Worm (Caenorhabditis elegans): ENCODE data around the gene obr-2.
A peak's percentile ranks its signal among the peaks of the same experiment; 100 is the strongest.

Gene obr-2

ce11 chrV:15056346-15056839 lies 42.3 kb upstream of the obr-2 start:
- TF ChIP-seq lin-26 (GFP tag; IDR thresholded peaks at IDR 0.05) (peak; percentile 76), madf-6 (GFP tag; IDR thresholded peaks at IDR 0.05) (peak; percentile 59), lin-54 (GFP tag; optimal IDR thresholded peaks at IDR 0.05) (peak; percentile 12), B0336.3 (GFP tag; IDR thresholded peaks at IDR 0.05) (peak; percentile 61), nhr-90 (tag; optimal IDR thresholded peaks at IDR 0.05) (no peak), chd-7 (tag; optimal IDR thresholded peaks at IDR 0.05) (peak; percentile 25), hsf-1 (GFP tag; IDR thresholded peaks at IDR 0.05) (0 out of 2 replicates have a peak, but pooled peaks have one; percentile 53), ceh-27 (GFP tag; optimal IDR thresholded peaks at IDR 0.05) (no peak)

ce11 chrV:15055873-15056272 lies 41.8 kb upstream of the obr-2 start, which contains the start of gene C25D7.16:
TSS of gene C25D7.16 (plus strand) at chrV:15056173.
- TF ChIP-seq C17E4.6 (GFP tag; IDR thresholded peaks at IDR 0.05), result no peak
- peak; percentile 7; the same call in 1 of the 2 replicates for TF ChIP-seq madf-6 (GFP tag; IDR thresholded peaks at IDR 0.05)

ce11 chrV:15054733-15055132 lies 40.7 kb upstream of the obr-2 start:
- TF ChIP-seq Y56A3A.18 (GFP tag; IDR thresholded peaks at IDR 0.05) (no peak), mcd-1 (GFP tag; IDR thresholded peaks at IDR 0.05) (no peak), attf-5 (GFP tag; optimal IDR thresholded peaks at IDR 0.05) (no peak), lag-1 (GFP tag; IDR thresholded peaks at IDR 0.05) (no peak), let-607 (tag; optimal IDR thresholded peaks at IDR 0.05) (no peak), bed-2 (GFP tag; IDR thresholded peaks at IDR 0.05) (no peak), Y53F4B.3 (GFP tag; IDR thresholded peaks at IDR 0.05) (no peak), madf-8 (GFP tag; conservative IDR thresholded peaks at IDR 0.05) (no peak), C17E4.6 (GFP tag; IDR thresholded peaks at IDR 0.05) (no peak), nhr-27 (tag; optimal IDR thresholded peaks at IDR 0.05) (no peak), B0019.2 (GFP tag; conservative IDR thresholded peaks at IDR 0.05) (no peak)

ce11 chrV:15052368-15052767 lies 38.3 kb upstream of the obr-2 start, which contains the start of the genes fbxa-82 and C25D7.5:
TSS of gene fbxa-82 (minus strand) at chrV:15052530.
TSS of gene C25D7.5 (plus strand) at chrV:15052650.
- TF ChIP-seq cebp-1 (GFP tag; IDR thresholded peaks at IDR 0.05) (0 out of 2 replicates have a peak, but pooled peaks have one; percentile 26), cebp-1 (tag; optimal IDR thresholded peaks at IDR 0.05) (no peak), ZK185.1 (tag; optimal IDR thresholded peaks at IDR 0.05; ENCODE audit: poor library complexity, severe bottlenecking) (no peak), sptf-2 (GFP tag; optimal IDR thresholded peaks at IDR 0.05) (no peak), ztf-6 (GFP tag; IDR thresholded peaks at IDR 0.05) (no peak)

ce11 chrV:15051720-15052119 lies 37.7 kb upstream of the obr-2 start:
- TF ChIP-seq ztf-26 (tag; optimal IDR thresholded peaks at IDR 0.05), result no peak
- no peak for TF ChIP-seq sea-2 (GFP tag; IDR thresholded peaks at IDR 0.05)
- TF ChIP-seq ceh-79 (tag; optimal IDR thresholded peaks at IDR 0.05), result no peak
- no peak for TF ChIP-seq F22D6.2 (tag; optimal IDR thresholded peaks at IDR 0.05)
- TF ChIP-seq him-1 (tag; optimal IDR thresholded peaks at IDR 0.05), result no peak
- no peak for TF ChIP-seq egl-18 (GFP tag; IDR thresholded peaks at IDR 0.05)
- no peak for TF ChIP-seq D2030.7 (GFP tag; IDR thresholded peaks at IDR 0.05)
- TF ChIP-seq sptf-2 (GFP tag; optimal IDR thresholded peaks at IDR 0.05), result no peak
- no peak for TF ChIP-seq tbp1 (GFP tag; optimal IDR thresholded peaks at IDR 0.05)
- TF ChIP-seq ceh-91 (GFP tag; IDR thresholded peaks at IDR 0.05), result no peak
- TF ChIP-seq hlh-12 (tag; optimal IDR thresholded peaks at IDR 0.05), result no peak
- TF ChIP-seq nfya-1 (tag; optimal IDR thresholded peaks at IDR 0.05; ENCODE audit: borderline replicate concordance, insufficient read depth), result no peak
- TF ChIP-seq repo-1 (tag; optimal IDR thresholded peaks at IDR 0.05), result no peak
- TF ChIP-seq Y79H2A.3 (GFP tag; conservative IDR thresholded peaks at IDR 0.05), result no peak
- TF ChIP-seq F57C9.4 (tag; optimal IDR thresholded peaks at IDR 0.05), result no peak
- no peak for TF ChIP-seq ceh-100 (GFP tag; IDR thresholded peaks at IDR 0.05)
- TF ChIP-seq attf-3 (GFP tag; conservative IDR thresholded peaks at IDR 0.05), result no peak
